Worm (Caenorhabditis elegans): Measurements from ENCODE around the gene F18E9.4.

F18E9.4 gene

ce11 chrX:8605005-8605404, 24.7 kb downstream of the F18E9.4 start, which contains the start of the genes H35N09.2 and H35N09.1 (continued):
- no peak for TF ChIP-seq ceh-32 (tag; optimal IDR thresholded peaks at IDR 0.05; ENCODE audit: poor library complexity)
- TF ChIP-seq hmg-1.1 (GFP tag; IDR thresholded peaks at IDR 0.05): peak; percentile 50; the same call in 1 of the 2 replicates
- TF ChIP-seq duxl-1 (tag; optimal IDR thresholded peaks at IDR 0.05; ENCODE audit: poor library complexity): no peak
- TF ChIP-seq pqm-1 (tag; optimal IDR thresholded peaks at IDR 0.05): no peak
- TF ChIP-seq ZK546.5 (tag; optimal IDR thresholded peaks at IDR 0.05): no peak
- no peak for TF ChIP-seq nhr-11 (tag; optimal IDR thresholded peaks at IDR 0.05)
- no peak for TF ChIP-seq vab-7 (GFP tag; IDR thresholded peaks at IDR 0.05)
- TF ChIP-seq ces-1 (GFP tag; optimal IDR thresholded peaks at IDR 0.05): no peak
- TF ChIP-seq daf-19 (GFP tag; conservative IDR thresholded peaks at IDR 0.05): no peak
- TF ChIP-seq nhr-76 (tag; optimal IDR thresholded peaks at IDR 0.05): no peak
- no peak for TF ChIP-seq aly-2 (tag; optimal IDR thresholded peaks at IDR 0.05)
- no peak for TF ChIP-seq zag-1 (tag; optimal IDR thresholded peaks at IDR 0.05)
- no peak for TF ChIP-seq fkh-10 (GFP tag; optimal IDR thresholded peaks at IDR 0.05)
- no peak for TF ChIP-seq daf-12 (tag; optimal IDR thresholded peaks at IDR 0.05)
- TF ChIP-seq php-3 (GFP tag; IDR thresholded peaks at IDR 0.05): no peak
- TF ChIP-seq nhr-42 (GFP tag; IDR thresholded peaks at IDR 0.05): no peak
- peak; percentile 52 for TF ChIP-seq dpl-1 (GFP tag; optimal IDR thresholded peaks at IDR 0.05)
- no peak for TF ChIP-seq zip-2 (tag; optimal IDR thresholded peaks at IDR 0.05)
- no peak for TF ChIP-seq spr-1 (tag; optimal IDR thresholded peaks at IDR 0.05)
- no peak for TF ChIP-seq madf-5 (GFP tag; IDR thresholded peaks at IDR 0.05)
- no peak for TF ChIP-seq ceh-28 (tag; optimal IDR thresholded peaks at IDR 0.05)
- TF ChIP-seq cey-2 (tag; optimal IDR thresholded peaks at IDR 0.05; ENCODE audit: borderline replicate concordance, insufficient read depth): no peak
- TF ChIP-seq T20F7.1 (GFP tag; optimal IDR thresholded peaks at IDR 0.05): no peak
- TF ChIP-seq tra-1 (GFP tag; IDR thresholded peaks at IDR 0.05): no peak
- TF ChIP-seq saeg-2 (GFP tag; IDR thresholded peaks at IDR 0.05): no peak
- TF ChIP-seq zfp-2 (tag; optimal IDR thresholded peaks at IDR 0.05): no peak
- TF ChIP-seq D1046.2 (GFP tag; IDR thresholded peaks at IDR 0.05): no peak
- TF ChIP-seq hif-1 (tag; optimal IDR thresholded peaks at IDR 0.05): peak in 1 of 2 experiments; percentile 12
- no peak for TF ChIP-seq rbr-2 (tag; optimal IDR thresholded peaks at IDR 0.05)
- peak; percentile 48 for TF ChIP-seq hlh-11 (tag; optimal IDR thresholded peaks at IDR 0.05)
- TF ChIP-seq ceh-82 (tag; optimal IDR thresholded peaks at IDR 0.05): no peak
- TF ChIP-seq ZK337.2 (GFP tag; IDR thresholded peaks at IDR 0.05): no peak
- no peak for TF ChIP-seq tag-97 (GFP tag; IDR thresholded peaks at IDR 0.05)
- TF ChIP-seq set-16 (GFP tag; IDR thresholded peaks at IDR 0.05): no peak
- TF ChIP-seq nhr-28 (tag; optimal IDR thresholded peaks at IDR 0.05): peak; percentile 41
- no peak for TF ChIP-seq mdt-29 (GFP tag; IDR thresholded peaks at IDR 0.05)
- no peak for TF ChIP-seq arid-1 (GFP tag; conservative IDR thresholded peaks at IDR 0.05)
- no peak for TF ChIP-seq jun-1 (tag; optimal IDR thresholded peaks at IDR 0.05)
- no peak for TF ChIP-seq unc-39 (tag; optimal IDR thresholded peaks at IDR 0.05)
- TF ChIP-seq snpc-1.2 (GFP tag; IDR thresholded peaks at IDR 0.05): no peak
- peak; percentile 63 for TF ChIP-seq dve-1 (tag; optimal IDR thresholded peaks at IDR 0.05; ENCODE audit: insufficient read depth)
- no peak for TF ChIP-seq unc-130 (GFP tag; optimal IDR thresholded peaks at IDR 0.05)
- no peak for TF ChIP-seq nhr-111 (GFP tag; optimal IDR thresholded peaks at IDR 0.05)
- no peak for TF ChIP-seq F10B5.3 (tag; optimal IDR thresholded peaks at IDR 0.05)
- TF ChIP-seq ztf-11 (tag; optimal IDR thresholded peaks at IDR 0.05): no peak
- no peak for TF ChIP-seq madf-9 (GFP tag; conservative IDR thresholded peaks at IDR 0.05)
- TF ChIP-seq lin-15B (tag; optimal IDR thresholded peaks at IDR 0.05): no peak
- no peak for TF ChIP-seq ztf-7 (tag; optimal IDR thresholded peaks at IDR 0.05)
- TF ChIP-seq daf-16 (GFP tag; optimal IDR thresholded peaks at IDR 0.05): no peak
- peak; percentile 83 for TF ChIP-seq daf-16 (tag; optimal IDR thresholded peaks at IDR 0.05)
- TF ChIP-seq dmd-6 (GFP tag; IDR thresholded peaks at IDR 0.05): peak; percentile 39; the same call in 1 of the 2 replicates
- no peak for TF ChIP-seq F49E8.2 (tag; optimal IDR thresholded peaks at IDR 0.05; ENCODE audit: borderline replicate concordance)
- TF ChIP-seq nhr-237 (tag; optimal IDR thresholded peaks at IDR 0.05): no peak
